Worm (Caenorhabditis elegans) whole organism, early embryonic: Measurements from ENCODE around the gene nhr-273.

Experiments
- B0310.2 ChIP-seq: sonication (generic microtip); optimal IDR thresholded peaks from 2 replicates; lab custom pipeline; 2016; ENCODE audit warnings: mild to moderate bottlenecking, missing genetic modification characterization, missing compliant biosample characterization
- F13C5.2 ChIP-seq: sonication (generic microtip); optimal IDR thresholded peaks from 2 replicates; lab custom pipeline; 2017; ENCODE audit warnings: mild to moderate bottlenecking, missing genetic modification characterization, inconsistent platforms, missing compliant biosample characterization
- aly-1 ChIP-seq: sonication (generic microtip); optimal IDR thresholded peaks from 2 replicates; lab custom pipeline; 2016; ENCODE audit warnings: missing genetic modification characterization, missing compliant biosample characterization
- ama-1 ChIP-seq: fragments of 150-350 bp; optimal IDR thresholded peaks from 2 replicates; lab custom pipeline; 2014
- ceh-13 ChIP-seq: fragments of 200-800 bp; sonication (Bioruptor generic); optimal IDR thresholded peaks from 2 replicates; lab custom pipeline; 2018; ENCODE audit warnings: mild to moderate bottlenecking, missing genetic modification characterization, missing compliant biosample characterization
- ceh-36 ChIP-seq: sonication (generic microtip); optimal IDR thresholded peaks from 2 replicates; lab custom pipeline; 2016; ENCODE audit warnings: missing genetic modification characterization, inconsistent platforms, missing compliant biosample characterization
- ets-7 ChIP-seq: sonication (generic microtip); optimal IDR thresholded peaks from 2 replicates; lab custom pipeline; 2016; ENCODE audit warnings: missing genotype, missing genetic modification characterization, missing compliant biosample characterization
- flt-1 ChIP-seq: fragments of 200-800 bp; sonication (Bioruptor generic); IDR thresholded peaks from 2 replicates; pipeline ENCODE4 v1.3.6; 2022; ENCODE audit warnings: missing genetic modification characterization, missing compliant biosample characterization
- hmbx-1 ChIP-seq: sonication (generic microtip); optimal IDR thresholded peaks from 2 replicates; lab custom pipeline; 2016; ENCODE audit warnings: mild to moderate bottlenecking, missing genetic modification characterization, missing compliant biosample characterization
- hmg-4 ChIP-seq: fragments of 200-800 bp; sonication (Bioruptor generic); optimal IDR thresholded peaks from 2 replicates; lab custom pipeline; 2018; ENCODE audit warnings: mild to moderate bottlenecking, missing genetic modification characterization, missing compliant biosample characterization
- hnd-1 ChIP-seq: sonication (generic microtip); optimal IDR thresholded peaks from 2 replicates; lab custom pipeline; 2016; ENCODE audit warnings: missing genetic modification characterization, missing compliant biosample characterization
- pes-1 ChIP-seq: fragments of 200-800 bp; sonication (Bioruptor generic); IDR thresholded peaks from 2 replicates; pipeline ENCODE4 v1.3.6; 2022; ENCODE audit warnings: missing genetic modification reagents, missing genetic modification characterization, missing compliant biosample characterization
- scrt-1 ChIP-seq: fragments of 200-800 bp; sonication (Bioruptor generic); IDR thresholded peaks from 2 replicates; pipeline ENCODE4 v1.3.6; 2022; ENCODE audit warnings: missing genetic modification characterization, missing compliant biosample characterization
- sea-1 ChIP-seq: fragments of 200-800 bp; sonication (Bioruptor generic); conservative IDR thresholded peaks from 2 replicates; pipeline ENCODE4 v1.3.6; 2022; ENCODE audit warnings: missing genetic modification characterization, missing compliant biosample characterization
- tbx-11 ChIP-seq: fragments of 200-800 bp; sonication (Bioruptor generic); IDR thresholded peaks from 2 replicates; pipeline ENCODE4 v1.3.6; 2022; ENCODE audit warnings: missing genetic modification characterization, missing compliant biosample characterization
- tbx-37 ChIP-seq: fragments of 200-800 bp; sonication (Bioruptor generic); conservative IDR thresholded peaks from 2 replicates; pipeline ENCODE4 v1.3.6; 2022; ENCODE audit warnings: missing genetic modification reagents, missing genetic modification characterization, missing compliant biosample characterization
- tra-4 ChIP-seq: sonication (generic microtip); optimal IDR thresholded peaks from 2 replicates; lab custom pipeline; 2017; ENCODE audit warnings: missing genetic modification characterization, missing compliant biosample characterization

The nhr-273 gene

DNA sequence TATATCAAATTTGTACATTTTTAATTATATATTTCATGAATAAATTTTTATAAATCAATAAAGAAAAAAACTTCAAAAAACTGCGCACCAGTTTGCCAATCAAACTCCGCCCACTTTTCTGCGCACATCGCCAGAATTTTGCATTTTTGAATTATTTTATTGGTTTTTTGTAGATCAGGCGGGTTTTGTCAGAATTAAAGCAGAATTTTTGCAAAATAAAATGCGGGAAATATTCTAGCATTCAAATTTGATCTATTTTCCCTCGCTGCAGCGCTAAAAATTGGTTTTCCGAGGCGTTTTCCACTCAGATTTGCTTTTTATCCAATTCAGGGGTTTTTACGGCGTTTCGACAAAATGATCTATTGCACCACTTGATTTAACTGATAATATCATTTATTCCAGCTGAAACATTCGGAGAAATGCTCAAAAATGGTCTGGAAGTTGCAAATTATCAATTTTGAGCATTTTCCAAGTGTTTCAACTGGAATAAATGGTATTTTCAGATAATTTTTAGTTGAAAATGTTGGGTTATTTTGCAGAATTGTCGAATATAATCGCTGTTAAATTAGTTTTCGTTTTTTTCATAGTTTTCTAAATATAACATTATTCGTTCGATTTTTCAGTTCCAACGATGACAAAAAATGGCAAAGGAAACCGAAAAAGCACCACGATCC, 36.0 kb downstream of the nhr-273 start, which contains the start of gene W06B4.1:
W06B4.1 (plus strand) TSS at position 624 of the 674 bp plus-strand sequence.
- TF ChIP-seq hmg-4 (GFP tag; lab: Kevin White, UChicago) (no peak), pes-1 (GFP tag; lab: Robert Waterston, UW) (no peak), tra-4 (tag; lab: Kevin White, UChicago) (no peak), tbx-11 (GFP tag; lab: Robert Waterston, UW) (no peak), hnd-1 (tag; lab: Kevin White, UChicago) (no peak), hmbx-1 (tag; lab: Kevin White, UChicago) (no peak), B0310.2 (no peak), ceh-36 (no peak), scrt-1 (GFP tag; lab: Robert Waterston, UW) (no peak), ets-7 (tag; lab: Kevin White, UChicago) (no peak), sea-1 (GFP tag; lab: Robert Waterston, UW) (no peak), ama-1 (lab: Kevin White, UChicago) (no peak), ceh-13 (GFP tag; lab: Kevin White, UChicago) (no peak), flt-1 (GFP tag; lab: Robert Waterston, UW) (no peak), tbx-37 (GFP tag; lab: Robert Waterston, UW) (no peak), aly-1 (no peak)

DNA sequence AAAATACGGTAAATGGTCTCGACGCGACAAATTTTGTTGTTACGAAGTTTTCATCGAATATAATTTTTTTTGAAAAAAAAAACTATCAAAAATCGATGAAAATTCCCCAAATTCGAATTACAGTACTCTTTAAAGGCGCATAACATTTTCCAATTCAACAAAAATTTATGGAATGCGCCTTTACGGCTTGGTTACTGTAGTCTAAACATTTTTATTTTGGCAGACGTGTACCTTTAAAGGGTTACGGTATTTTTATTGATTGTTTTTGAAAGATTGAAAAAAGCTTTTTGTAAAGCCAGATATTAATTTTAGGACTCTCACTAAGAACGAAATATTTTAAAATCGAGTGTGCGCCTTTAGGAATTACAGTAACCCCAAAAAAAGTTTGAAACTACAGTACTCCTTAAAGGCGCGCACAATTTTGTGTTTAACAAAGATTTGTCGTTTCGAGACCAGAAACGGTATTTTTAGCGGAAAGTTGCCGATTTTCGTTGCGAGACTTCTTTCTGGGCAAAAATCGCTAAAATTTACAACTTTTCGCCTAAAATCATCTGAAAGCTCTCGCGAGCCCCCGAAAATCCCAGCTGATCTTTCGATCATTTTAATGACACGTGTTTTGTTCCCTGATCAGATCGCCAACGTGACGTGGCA, 39.0 kb downstream of the nhr-273 start:
- TF ChIP-seq ets-7 (tag; lab: Kevin White, UChicago) (no peak), scrt-1 (GFP tag; lab: Robert Waterston, UW) (no peak), flt-1 (GFP tag; lab: Robert Waterston, UW) (no peak), B0310.2 (no peak), hmg-4 (GFP tag; lab: Kevin White, UChicago) (no peak), ceh-13 (GFP tag; lab: Kevin White, UChicago) (no peak), pes-1 (GFP tag; lab: Robert Waterston, UW) (no peak)

ce11 chrII:4478303-4478702, 43.2 kb downstream of the nhr-273 start, which contains the start of gene T05C1.1:
T05C1.1 (plus strand) TSS chrII:4478603.
- no peak for TF ChIP-seq hmg-4 (GFP tag; lab: Kevin White, UChicago)
- no peak for TF ChIP-seq tra-4 (tag; lab: Kevin White, UChicago)
- no peak for TF ChIP-seq scrt-1 (GFP tag; lab: Robert Waterston, UW)
- no peak for TF ChIP-seq hnd-1 (tag; lab: Kevin White, UChicago)
- no peak for TF ChIP-seq ets-7 (tag; lab: Kevin White, UChicago)
- no peak for TF ChIP-seq aly-1
- TF ChIP-seq tbx-37 (GFP tag; lab: Robert Waterston, UW): no peak
- no peak for TF ChIP-seq tbx-11 (GFP tag; lab: Robert Waterston, UW)
- TF ChIP-seq pes-1 (GFP tag; lab: Robert Waterston, UW): no peak
- TF ChIP-seq ceh-13 (GFP tag; lab: Kevin White, UChicago): no peak
- no peak for TF ChIP-seq hmbx-1 (tag; lab: Kevin White, UChicago)
- TF ChIP-seq sea-1 (GFP tag; lab: Robert Waterston, UW): no peak
- no peak for TF ChIP-seq flt-1 (GFP tag; lab: Robert Waterston, UW)
- TF ChIP-seq ama-1 (lab: Kevin White, UChicago): no peak
- TF ChIP-seq F13C5.2 (tag; lab: Kevin White, UChicago): no peak
- TF ChIP-seq B0310.2: no peak

- no peak for TF ChIP-seq hnd-1 (tag; lab: Kevin White, UChicago)
- TF ChIP-seq pes-1 (GFP tag; lab: Robert Waterston, UW): no peak
- TF ChIP-seq hmbx-1 (tag; lab: Kevin White, UChicago): no peak
- TF ChIP-seq ceh-13 (GFP tag; lab: Kevin White, UChicago): no peak
Measured at ce11 chrII:4482021-4482420, 46.9 kb downstream of the nhr-273 start, which contains the start of gene T05C1.2. T05C1.2 (minus strand) TSS chrII:4482121.
